Worm (Caenorhabditis elegans) whole organism, early embryonic: ENCODE data around the gene mam-6.

Experiments
- B0310.2 ChIP-seq: sonication (generic microtip); optimal IDR thresholded peaks from 2 replicates; lab custom pipeline; 2016; ENCODE audit warnings: mild to moderate bottlenecking, missing genetic modification characterization, missing compliant biosample characterization
- F13C5.2 ChIP-seq: sonication (generic microtip); optimal IDR thresholded peaks from 2 replicates; lab custom pipeline; 2017; ENCODE audit warnings: mild to moderate bottlenecking, missing genetic modification characterization, inconsistent platforms, missing compliant biosample characterization
- aly-1 ChIP-seq: sonication (generic microtip); optimal IDR thresholded peaks from 2 replicates; lab custom pipeline; 2016; ENCODE audit warnings: missing genetic modification characterization, missing compliant biosample characterization
- ama-1 ChIP-seq: fragments of 150-350 bp; optimal IDR thresholded peaks from 2 replicates; lab custom pipeline; 2014
- ceh-13 ChIP-seq: fragments of 200-800 bp; sonication (Bioruptor generic); optimal IDR thresholded peaks from 2 replicates; lab custom pipeline; 2018; ENCODE audit warnings: mild to moderate bottlenecking, missing genetic modification characterization, missing compliant biosample characterization
- ceh-36 ChIP-seq: sonication (generic microtip); optimal IDR thresholded peaks from 2 replicates; lab custom pipeline; 2016; ENCODE audit warnings: missing genetic modification characterization, inconsistent platforms, missing compliant biosample characterization
- ets-7 ChIP-seq: sonication (generic microtip); optimal IDR thresholded peaks from 2 replicates; lab custom pipeline; 2016; ENCODE audit warnings: missing genotype, missing genetic modification characterization, missing compliant biosample characterization
- flt-1 ChIP-seq: fragments of 200-800 bp; sonication (Bioruptor generic); IDR thresholded peaks from 2 replicates; pipeline ENCODE4 v1.3.6; 2022; ENCODE audit warnings: missing genetic modification characterization, missing compliant biosample characterization
- hmbx-1 ChIP-seq: sonication (generic microtip); optimal IDR thresholded peaks from 2 replicates; lab custom pipeline; 2016; ENCODE audit warnings: mild to moderate bottlenecking, missing genetic modification characterization, missing compliant biosample characterization
- hmg-4 ChIP-seq: fragments of 200-800 bp; sonication (Bioruptor generic); optimal IDR thresholded peaks from 2 replicates; lab custom pipeline; 2018; ENCODE audit warnings: mild to moderate bottlenecking, missing genetic modification characterization, missing compliant biosample characterization
- hnd-1 ChIP-seq: sonication (generic microtip); optimal IDR thresholded peaks from 2 replicates; lab custom pipeline; 2016; ENCODE audit warnings: missing genetic modification characterization, missing compliant biosample characterization
- pes-1 ChIP-seq: fragments of 200-800 bp; sonication (Bioruptor generic); IDR thresholded peaks from 2 replicates; pipeline ENCODE4 v1.3.6; 2022; ENCODE audit warnings: missing genetic modification reagents, missing genetic modification characterization, missing compliant biosample characterization
- scrt-1 ChIP-seq: fragments of 200-800 bp; sonication (Bioruptor generic); IDR thresholded peaks from 2 replicates; pipeline ENCODE4 v1.3.6; 2022; ENCODE audit warnings: missing genetic modification characterization, missing compliant biosample characterization
- sea-1 ChIP-seq: fragments of 200-800 bp; sonication (Bioruptor generic); conservative IDR thresholded peaks from 2 replicates; pipeline ENCODE4 v1.3.6; 2022; ENCODE audit warnings: missing genetic modification characterization, missing compliant biosample characterization
- tbx-11 ChIP-seq: fragments of 200-800 bp; sonication (Bioruptor generic); IDR thresholded peaks from 2 replicates; pipeline ENCODE4 v1.3.6; 2022; ENCODE audit warnings: missing genetic modification characterization, missing compliant biosample characterization
- tbx-37 ChIP-seq: fragments of 200-800 bp; sonication (Bioruptor generic); conservative IDR thresholded peaks from 2 replicates; pipeline ENCODE4 v1.3.6; 2022; ENCODE audit warnings: missing genetic modification reagents, missing genetic modification characterization, missing compliant biosample characterization
- tra-4 ChIP-seq: sonication (generic microtip); optimal IDR thresholded peaks from 2 replicates; lab custom pipeline; 2017; ENCODE audit warnings: missing genetic modification characterization, missing compliant biosample characterization

The mam-6 gene

DNA sequence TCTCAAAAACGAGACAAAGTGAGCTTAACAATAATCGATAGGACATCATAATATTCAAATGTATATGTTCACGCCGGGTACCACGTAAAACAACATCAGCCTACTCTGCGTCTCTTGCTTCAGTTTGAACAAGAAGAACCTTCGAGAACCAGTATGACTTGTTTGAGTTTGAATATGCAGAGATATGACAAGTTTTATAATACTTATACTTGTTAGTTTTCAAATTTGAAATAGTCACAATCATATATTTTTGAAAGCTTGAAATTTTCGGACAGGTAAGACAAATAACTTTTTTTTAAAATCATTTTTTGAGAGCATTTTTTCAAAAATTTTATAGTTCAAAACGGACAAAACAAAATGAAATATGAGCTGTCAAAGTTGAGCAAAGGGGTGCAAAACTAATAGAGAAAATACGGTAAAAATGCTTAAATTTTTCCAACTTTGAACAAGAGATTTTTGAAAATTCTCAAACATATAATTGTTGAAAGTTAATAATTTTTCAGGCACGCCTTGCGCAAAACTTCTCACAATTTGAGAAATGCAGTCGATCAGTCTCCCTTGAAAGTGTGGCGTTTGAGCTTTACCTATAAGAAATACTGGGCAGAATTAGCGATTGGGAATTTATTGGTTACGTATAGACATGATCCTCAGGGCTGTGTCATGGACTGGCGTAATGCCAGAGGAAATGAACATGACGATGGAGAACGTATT is 15.8 kb downstream of the mam-6 start, which contains the start of gene H03G16.1:
Gene H03G16.1, plus strand, starts transcription at position 661 of the 711 bp plus-strand sequence.
- TF ChIP-seq ets-7 (tag; lab: Kevin White, UChicago): no peak
- no peak for TF ChIP-seq flt-1 (GFP tag; lab: Robert Waterston, UW)
- no peak for TF ChIP-seq pes-1 (GFP tag; lab: Robert Waterston, UW)
- TF ChIP-seq ceh-13 (GFP tag; lab: Kevin White, UChicago): no peak
- TF ChIP-seq ceh-36 (tag; lab: Kevin White, UChicago): no peak
- TF ChIP-seq B0310.2 (tag; lab: Kevin White, UChicago): no peak
- no peak for TF ChIP-seq tbx-37
- TF ChIP-seq hmbx-1 (tag; lab: Kevin White, UChicago): no peak
- no peak for TF ChIP-seq sea-1 (GFP tag; lab: Robert Waterston, UW)
- TF ChIP-seq hnd-1: no peak
- TF ChIP-seq scrt-1 (GFP tag; lab: Robert Waterston, UW): no peak
- TF ChIP-seq ama-1 (lab: Kevin White, UChicago): no peak
- TF ChIP-seq F13C5.2: no peak
- no peak for TF ChIP-seq tra-4 (tag; lab: Kevin White, UChicago)
- TF ChIP-seq tbx-11 (GFP tag; lab: Robert Waterston, UW): no peak
- no peak for TF ChIP-seq aly-1 (tag; lab: Kevin White, UChicago)

DNA sequence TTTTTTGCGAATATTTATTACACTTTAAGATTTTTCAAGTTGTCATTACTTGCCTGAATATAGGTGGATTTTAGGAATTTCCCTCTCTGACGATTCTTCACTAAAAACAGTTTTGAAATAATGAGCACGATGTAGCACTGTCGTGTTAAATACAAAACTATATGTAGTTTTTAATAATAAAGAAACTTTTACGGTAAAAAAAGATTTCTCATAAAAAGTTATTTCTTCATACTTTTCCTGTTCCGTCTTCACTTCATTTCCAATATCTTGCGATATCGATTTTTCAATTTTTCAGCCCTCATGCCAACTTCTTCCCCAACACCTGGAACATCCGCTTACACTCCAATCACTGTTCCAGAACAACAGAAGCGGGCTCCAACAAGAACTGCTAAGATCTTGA is 16.8 kb downstream of the mam-6 start, which contains the start of gene H03G16.6:
Gene H03G16.6, plus strand, starts transcription at position 301 of the 400 bp plus-strand sequence.
- TF ChIP-seq sea-1 (GFP tag; lab: Robert Waterston, UW) (no peak), hmg-4 (GFP tag; lab: Kevin White, UChicago) (no peak), ceh-13 (GFP tag; lab: Kevin White, UChicago) (no peak), flt-1 (GFP tag; lab: Robert Waterston, UW) (no peak), tbx-37 (no peak), F13C5.2 (no peak), pes-1 (GFP tag; lab: Robert Waterston, UW) (no peak)

DNA sequence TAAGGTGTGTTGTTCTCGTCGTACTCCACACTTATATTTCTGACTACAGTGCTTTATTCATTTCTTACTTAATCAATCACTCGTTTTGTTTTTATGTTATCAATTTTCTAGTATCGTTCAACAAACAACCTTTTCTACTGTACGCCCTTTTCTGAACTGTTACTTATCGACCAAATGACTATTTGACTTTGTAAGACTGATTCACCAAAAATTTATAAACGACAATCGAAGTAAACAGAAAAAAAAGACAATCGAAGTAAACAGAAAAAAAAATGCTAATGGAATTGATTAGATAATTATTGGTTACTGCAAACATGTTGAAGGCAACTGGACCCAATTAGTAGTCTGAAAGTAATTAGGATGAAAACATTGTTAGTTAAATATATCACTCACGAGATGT is 19.1 kb downstream of the mam-6 start:
- TF ChIP-seq pes-1 (GFP tag; lab: Robert Waterston, UW) (no peak), ceh-36 (tag; lab: Kevin White, UChicago) (no peak), tbx-37 (no peak), scrt-1 (GFP tag; lab: Robert Waterston, UW) (no peak), tra-4 (tag; lab: Kevin White, UChicago) (no peak), tbx-11 (GFP tag; lab: Robert Waterston, UW) (no peak), hmg-4 (GFP tag; lab: Kevin White, UChicago) (no peak), F13C5.2 (no peak), sea-1 (GFP tag; lab: Robert Waterston, UW) (no peak), ama-1 (lab: Kevin White, UChicago) (no peak), flt-1 (GFP tag; lab: Robert Waterston, UW) (no peak), B0310.2 (tag; lab: Kevin White, UChicago) (no peak), ets-7 (tag; lab: Kevin White, UChicago) (no peak), hmbx-1 (tag; lab: Kevin White, UChicago) (no peak), ceh-13 (GFP tag; lab: Kevin White, UChicago) (no peak)

DNA sequence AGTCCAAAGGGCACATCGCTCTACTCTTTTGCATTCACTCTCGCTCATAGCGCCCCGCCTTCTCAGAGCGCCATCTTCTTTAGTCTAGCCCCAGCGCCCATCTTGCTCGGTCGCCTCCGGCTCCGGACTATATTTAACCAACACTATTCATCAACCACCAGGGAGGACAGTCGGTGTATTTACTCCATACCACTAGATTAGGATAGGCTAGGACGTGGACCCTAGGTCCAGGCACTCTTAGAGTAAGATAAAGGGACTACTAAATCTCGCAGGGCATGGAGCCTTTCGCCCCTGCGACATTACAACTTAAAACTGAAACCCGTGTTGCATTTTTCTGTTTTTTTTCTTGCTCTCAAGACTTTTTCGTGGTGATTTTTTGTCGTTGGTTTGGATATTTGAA is 21.6 kb downstream of the mam-6 start:
- TF ChIP-seq scrt-1 (GFP tag; lab: Robert Waterston, UW): no peak
- TF ChIP-seq ceh-13 (GFP tag; lab: Kevin White, UChicago): no peak
- TF ChIP-seq tra-4 (tag; lab: Kevin White, UChicago): no peak
- TF ChIP-seq F13C5.2: no peak
- no peak for TF ChIP-seq ets-7 (tag; lab: Kevin White, UChicago)
- TF ChIP-seq sea-1 (GFP tag; lab: Robert Waterston, UW): no peak
- TF ChIP-seq hmg-4 (GFP tag; lab: Kevin White, UChicago): no peak
- TF ChIP-seq tbx-37: no peak
- no peak for TF ChIP-seq ceh-36 (tag; lab: Kevin White, UChicago)
- TF ChIP-seq flt-1 (GFP tag; lab: Robert Waterston, UW): no peak
- no peak for TF ChIP-seq B0310.2 (tag; lab: Kevin White, UChicago)
- TF ChIP-seq ama-1 (lab: Kevin White, UChicago): no peak
- TF ChIP-seq pes-1 (GFP tag; lab: Robert Waterston, UW): no peak
- no peak for TF ChIP-seq aly-1 (tag; lab: Kevin White, UChicago)
- no peak for TF ChIP-seq tbx-11 (GFP tag; lab: Robert Waterston, UW)
- no peak for TF ChIP-seq hnd-1
- no peak for TF ChIP-seq hmbx-1 (tag; lab: Kevin White, UChicago)

DNA sequence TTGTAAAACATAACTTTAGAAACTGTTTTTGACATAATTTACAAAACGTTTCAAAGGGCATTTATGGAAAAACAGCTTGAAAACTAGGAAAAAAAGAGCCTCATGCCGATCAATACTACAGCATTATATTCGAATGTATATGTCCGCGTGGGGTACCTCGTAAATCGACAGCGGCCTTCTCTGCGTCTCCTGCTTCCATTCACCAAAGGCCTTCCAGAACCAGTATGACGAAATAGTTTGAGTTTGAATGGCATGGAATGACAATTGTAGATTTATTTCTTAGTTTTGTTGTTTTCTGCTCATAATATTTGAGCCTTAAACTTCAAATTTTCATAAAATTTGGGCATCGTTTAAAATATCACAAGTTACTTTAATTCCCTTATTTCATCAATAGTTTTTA is 23.7 kb downstream of the mam-6 start:
- TF ChIP-seq scrt-1 (GFP tag; lab: Robert Waterston, UW) (no peak), F13C5.2 (no peak), tbx-11 (GFP tag; lab: Robert Waterston, UW) (no peak)

DNA sequence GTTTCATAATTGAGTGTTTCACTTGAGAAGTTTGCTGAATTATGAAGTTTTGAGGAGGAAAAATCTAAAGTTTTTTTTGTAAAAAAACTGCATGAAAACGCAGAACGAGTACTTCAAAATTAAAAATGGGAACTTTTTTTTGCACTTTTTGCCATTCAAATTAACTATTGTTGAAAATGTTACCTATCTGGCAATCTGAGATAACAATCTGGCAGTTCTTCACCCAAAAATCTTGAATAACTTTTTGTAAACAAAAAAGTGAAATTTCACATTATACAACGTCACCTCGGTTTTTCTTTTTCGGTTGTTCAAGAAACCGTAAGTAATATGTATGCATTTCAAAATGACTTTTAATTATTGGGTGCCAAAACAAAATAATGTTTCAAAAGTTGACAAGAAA is 26.6 kb downstream of the mam-6 start:
- TF ChIP-seq tra-4 (tag; lab: Kevin White, UChicago): no peak
- TF ChIP-seq B0310.2 (tag; lab: Kevin White, UChicago): no peak
- no peak for TF ChIP-seq hmbx-1 (tag; lab: Kevin White, UChicago)
- TF ChIP-seq flt-1 (GFP tag; lab: Robert Waterston, UW): no peak
- TF ChIP-seq ceh-13 (GFP tag; lab: Kevin White, UChicago): no peak
- TF ChIP-seq sea-1 (GFP tag; lab: Robert Waterston, UW): no peak
- no peak for TF ChIP-seq aly-1 (tag; lab: Kevin White, UChicago)
- no peak for TF ChIP-seq ama-1 (lab: Kevin White, UChicago)
- TF ChIP-seq ceh-36 (tag; lab: Kevin White, UChicago): no peak
- no peak for TF ChIP-seq hnd-1
- TF ChIP-seq scrt-1 (GFP tag; lab: Robert Waterston, UW): no peak
- no peak for TF ChIP-seq tbx-11 (GFP tag; lab: Robert Waterston, UW)
- no peak for TF ChIP-seq pes-1 (GFP tag; lab: Robert Waterston, UW)

DNA sequence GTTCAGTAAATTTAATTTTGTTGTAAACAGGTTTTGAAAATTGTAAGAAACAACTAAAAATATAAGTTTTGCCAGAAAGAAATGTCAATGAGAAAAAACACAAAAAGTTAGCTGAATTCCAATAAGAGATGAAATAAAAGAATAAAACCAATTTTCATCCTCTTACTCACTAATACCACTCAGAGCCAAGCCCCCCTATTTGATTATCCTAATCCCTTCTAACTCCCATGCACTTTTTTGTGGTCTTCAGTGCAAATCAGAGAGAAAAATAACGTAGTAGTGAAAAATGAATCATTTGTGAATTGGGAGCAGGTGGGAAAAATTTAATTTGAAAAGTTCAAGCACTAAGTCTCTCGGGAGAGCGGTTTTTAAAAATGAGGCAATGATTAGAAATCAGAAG is 27.8 kb downstream of the mam-6 start:
- TF ChIP-seq tbx-11 (GFP tag; lab: Robert Waterston, UW): no peak
- TF ChIP-seq ceh-36 (tag; lab: Kevin White, UChicago): peak; percentile 1
